Worm (Caenorhabditis elegans): ENCODE measurements around the gene adal-1.
A peak's percentile ranks its signal among the peaks of the same experiment; 100 is the strongest.

Gene adal-1

DNA sequence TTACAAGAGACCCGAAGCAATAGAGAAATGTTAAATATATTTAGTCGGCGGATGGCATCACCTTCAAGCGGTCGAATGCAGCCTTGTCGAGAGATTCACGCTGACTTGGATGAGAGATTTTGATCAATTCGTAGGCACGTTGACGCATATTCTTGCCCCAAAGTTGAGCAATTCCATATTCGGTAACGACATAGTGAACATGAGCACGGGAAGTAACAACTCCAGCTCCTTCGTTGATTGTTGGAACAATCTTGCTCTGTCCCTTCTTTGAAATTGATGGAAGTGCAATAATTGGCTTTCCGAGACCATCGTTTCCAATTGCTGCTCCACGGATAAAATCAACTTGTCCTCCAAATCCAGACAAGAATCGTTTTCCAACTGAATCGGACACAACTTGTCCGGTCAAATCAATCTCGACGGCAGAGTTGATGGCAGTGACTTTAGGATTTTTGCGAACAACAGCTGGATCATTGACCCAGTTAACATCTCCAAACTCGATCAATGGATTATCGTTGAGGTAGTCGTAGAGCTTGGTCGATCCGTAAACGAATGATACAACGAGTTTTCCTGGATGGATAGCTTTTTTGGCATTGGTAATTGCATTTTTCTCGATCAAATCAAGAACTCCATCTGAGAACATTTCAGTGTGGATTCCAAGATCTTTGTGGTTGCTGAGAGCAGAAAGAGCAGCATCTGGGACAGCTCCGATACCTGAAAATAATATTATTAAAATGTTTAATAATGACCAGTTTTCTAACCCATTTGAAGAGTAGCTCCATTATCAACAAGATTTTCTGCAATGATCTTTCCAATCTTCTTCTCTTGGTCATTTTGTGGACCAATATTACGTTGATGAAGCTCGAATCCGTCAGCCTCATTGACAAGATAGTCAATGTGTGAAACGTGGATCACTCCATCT is 4.5 kb downstream of the adal-1 start:
- TF ChIP-seq nhr-85 (tag), result peak; percentile 72
- TF ChIP-seq sox-4 (tag; optimal IDR thresholded peaks at IDR 0.05), result no peak
- peak; percentile 57 for TF ChIP-seq hpl-2 (GFP tag; optimal IDR thresholded peaks at IDR 0.05)
- no peak for TF ChIP-seq efl-1 (optimal IDR thresholded peaks at IDR 0.05)
- TF ChIP-seq efl-1 (GFP tag; optimal IDR thresholded peaks at IDR 0.05 in 1 of 2), result peak in 1 of 2 experiments; percentile 90
- TF ChIP-seq ztf-4 (tag; optimal IDR thresholded peaks at IDR 0.05), result peak; percentile 39
- TF ChIP-seq sup-37 (GFP tag; optimal IDR thresholded peaks at IDR 0.05), result no peak
- peak; percentile 8 for TF ChIP-seq skn-1 (tag; optimal IDR thresholded peaks at IDR 0.05)
- TF ChIP-seq tbx-2 (tag; optimal IDR thresholded peaks at IDR 0.05), result peak; percentile 23
- TF ChIP-seq lir-3 (tag; optimal IDR thresholded peaks at IDR 0.05; ENCODE audit: poor library complexity), result peak; percentile 9
- no peak for TF ChIP-seq egl-13 (tag; optimal IDR thresholded peaks at IDR 0.05)
- peak; percentile 17 for TF ChIP-seq lin-13 (GFP tag; optimal IDR thresholded peaks at IDR 0.05)
- peak in 1 of 2 experiments; percentile 9 for TF ChIP-seq lin-35 (GFP tag; optimal IDR thresholded peaks at IDR 0.05)
- TF ChIP-seq nhr-20 (tag; optimal IDR thresholded peaks at IDR 0.05), result peak; percentile 11

DNA sequence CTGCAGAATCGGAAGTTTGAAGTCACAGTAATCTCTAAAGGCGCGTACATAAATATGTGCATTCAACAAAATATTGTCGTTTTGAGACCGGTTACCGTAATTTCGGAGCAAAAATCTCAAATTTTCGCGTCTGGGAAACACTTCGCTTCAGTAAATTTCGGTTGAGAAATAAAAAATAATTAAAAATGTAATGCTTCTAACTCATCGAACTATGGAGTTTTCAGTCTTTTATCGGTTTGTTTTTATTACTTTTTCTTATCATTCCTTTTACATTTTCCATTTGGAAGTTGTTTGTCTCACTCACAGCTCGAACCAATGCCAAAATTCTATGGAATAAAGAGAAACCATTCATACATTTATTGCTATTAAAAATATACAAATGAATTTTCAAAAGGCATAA is 5.2 kb downstream of the adal-1 start:
- TF ChIP-seq ztf-4 (tag; optimal IDR thresholded peaks at IDR 0.05) (peak; percentile 55), mef-2 (tag; optimal IDR thresholded peaks at IDR 0.05) (no peak), unc-98 (GFP tag; IDR thresholded peaks at IDR 0.05) (no peak), skn-1 (tag; optimal IDR thresholded peaks at IDR 0.05) (no peak), pqm-1 (tag; optimal IDR thresholded peaks at IDR 0.05) (no peak), ceh-8 (GFP tag; optimal IDR thresholded peaks at IDR 0.05) (no peak), fos-1 (tag; optimal IDR thresholded peaks at IDR 0.05) (no peak), pax-3 (tag; optimal IDR thresholded peaks at IDR 0.05) (peak; percentile 70), unc-62 (GFP tag; optimal IDR thresholded peaks at IDR 0.05) (no peak), dpl-1 (GFP tag; optimal IDR thresholded peaks at IDR 0.05) (peak in 1 of 3 experiments; percentile 18), nhr-19 (GFP tag; conservative IDR thresholded peaks at IDR 0.05) (peak; percentile 74), ces-1 (GFP tag; optimal IDR thresholded peaks at IDR 0.05) (no peak), swsn-7 (tag; optimal IDR thresholded peaks at IDR 0.05) (peak; percentile 40), nhr-84 (tag; optimal IDR thresholded peaks at IDR 0.05) (no peak), nhr-90 (tag; optimal IDR thresholded peaks at IDR 0.05; ENCODE audit: poor library complexity) (peak; percentile 76), lin-35 (GFP tag; optimal IDR thresholded peaks at IDR 0.05) (peak in 1 of 2 experiments; percentile 72), hlh-4 (tag; optimal IDR thresholded peaks at IDR 0.05) (no peak), ceh-88 (GFP tag; IDR thresholded peaks at IDR 0.05) (peak; percentile 59), elt-2 (tag; optimal IDR thresholded peaks at IDR 0.05) (peak; percentile 17), lsy-2 (tag; optimal IDR thresholded peaks at IDR 0.05) (peak; percentile 21 to 55), efl-3 (GFP tag; optimal IDR thresholded peaks at IDR 0.05) (no peak), mab-9 (GFP tag; IDR thresholded peaks at IDR 0.05) (0 out of 2 replicates have a peak, but pooled peaks have one; percentile 38), nhr-11 (tag; optimal IDR thresholded peaks at IDR 0.05) (no peak), mdl-1 (tag; optimal IDR thresholded peaks at IDR 0.05) (no peak), lin-39 (tag; optimal IDR thresholded peaks at IDR 0.05) (peak; percentile 42), lin-15B (tag; optimal IDR thresholded peaks at IDR 0.05) (no peak), Y116A8C.19 (tag; optimal IDR thresholded peaks at IDR 0.05; ENCODE audit: borderline replicate concordance) (no peak), unc-86 (tag; optimal IDR thresholded peaks at IDR 0.05) (no peak), aha-1 (tag; optimal IDR thresholded peaks at IDR 0.05) (no peak), ztf-11 (tag; optimal IDR thresholded peaks at IDR 0.05) (peak in 1 of 2 experiments; percentile 7), fkh-4 (tag; optimal IDR thresholded peaks at IDR 0.05; ENCODE audit: borderline replicate concordance) (no peak), sptf-1 (tag; optimal IDR thresholded peaks at IDR 0.05) (no peak), F16B12.6 (tag; optimal IDR thresholded peaks at IDR 0.05) (no peak), elt-3 (tag; optimal IDR thresholded peaks at IDR 0.05) (no peak), egl-27 (tag; optimal IDR thresholded peaks at IDR 0.05) (no peak), snu-23 (GFP tag; optimal IDR thresholded peaks at IDR 0.05) (peak; percentile 89), jun-1 (tag; optimal IDR thresholded peaks at IDR 0.05) (no peak), sup-37 (GFP tag; optimal IDR thresholded peaks at IDR 0.05) (no peak), ama-1 (optimal IDR thresholded peaks at IDR 0.05) (peak; percentile 72), nhr-20 (tag; optimal IDR thresholded peaks at IDR 0.05) (peak; percentile 78)

All from whole organism, L1 larva.